Worm (Caenorhabditis elegans) whole organism, L4 larva: ENCODE measurements around the gene btb-20.

Experiments
- D1046.2 ChIP-seq: fragments of 200-800 bp; sonication (Bioruptor generic); IDR thresholded peaks from 2 replicates; pipeline ENCODE4 v1.3.6; 2022; ENCODE audit warnings: missing genetic modification characterization, missing compliant biosample characterization
- F49E8.2 ChIP-seq: sonication (generic microtip); optimal IDR thresholded peaks from 2 replicates; lab custom pipeline; 2016; ENCODE audit warnings: missing compliant biosample characterization, mild to moderate bottlenecking, missing genetic modification characterization, borderline replicate concordance
- R02D3.7 ChIP-seq: fragments of 150-350 bp; sonication (generic microtip); optimal IDR thresholded peaks from 3 replicates; lab custom pipeline; 2014; ENCODE audit warnings: missing biosample characterization, missing genetic modification characterization
- T26A8.4 ChIP-seq: fragments of 200-800 bp; sonication (Bioruptor generic); IDR thresholded peaks from 2 replicates; pipeline ENCODE4 v1.3.6; 2022; ENCODE audit warnings: missing genetic modification characterization, missing compliant biosample characterization
- Y5F2A.4 ChIP-seq: fragments of 200-800 bp; sonication (Bioruptor generic); optimal IDR thresholded peaks from 2 replicates; lab custom pipeline; 2018; ENCODE audit warnings: mild to moderate bottlenecking, missing genetic modification characterization, missing compliant biosample characterization
- ZK337.2 ChIP-seq: fragments of 200-800 bp; sonication (Bioruptor generic); IDR thresholded peaks from 2 replicates; pipeline ENCODE4 v1.3.6; 2022; ENCODE audit warnings: missing genetic modification reagents, missing genetic modification characterization, missing compliant biosample characterization
- aha-1 ChIP-seq: fragments of 150-350 bp; peaks from one replicate; lab custom pipeline; 2014; ENCODE audit warnings: missing biosample characterization, missing genetic modification characterization
- aly-2 ChIP-seq: sonication (generic microtip); optimal IDR thresholded peaks from 2 replicates; lab custom pipeline; 2018; ENCODE audit warnings: missing biosample characterization, missing genetic modification characterization
- ama-1 ChIP-seq: fragments of 150-350 bp; optimal IDR thresholded peaks from 2 replicates; lab custom pipeline; 2014; ENCODE audit warnings: inconsistent platforms, mixed read lengths
- arid-1 ChIP-seq: fragments of 200-800 bp; sonication (Bioruptor generic); conservative IDR thresholded peaks from 2 replicates; pipeline ENCODE4 v1.3.6; 2022; ENCODE audit warnings: missing genetic modification reagents, missing genetic modification characterization, missing compliant biosample characterization
- ceh-20 ChIP-seq: fragments of 200-800 bp; sonication (Bioruptor generic); IDR thresholded peaks from 2 replicates; pipeline ENCODE4 v1.3.6; 2022; ENCODE audit warnings: missing genetic modification reagents, missing genetic modification characterization, missing compliant biosample characterization
- ceh-32 ChIP-seq: sonication (generic microtip); optimal IDR thresholded peaks from 2 replicates; lab custom pipeline; 2016; ENCODE audit warnings: mild to moderate bottlenecking, missing genetic modification characterization, missing compliant biosample characterization; ENCODE audit not compliant: poor library complexity
- ces-1 ChIP-seq: fragments of 150-350 bp; sonication (generic microtip); optimal IDR thresholded peaks from 4 replicates; lab custom pipeline; 2014; ENCODE audit warnings: missing biosample characterization, missing genetic modification reagents, missing genetic modification characterization
- dmd-9 ChIP-seq: fragments of 200-800 bp; sonication (Bioruptor generic); IDR thresholded peaks from 2 replicates; pipeline ENCODE4 v1.3.6; 2022; ENCODE audit warnings: missing genetic modification reagents, missing genetic modification characterization, missing compliant biosample characterization
- duxl-1 ChIP-seq: sonication (generic microtip); optimal IDR thresholded peaks from 2 replicates; lab custom pipeline; 2016; ENCODE audit warnings: mild to moderate bottlenecking, missing genetic modification characterization, moderate library complexity, missing compliant biosample characterization; ENCODE audit not compliant: poor library complexity
- egl-27 ChIP-seq: sonication (generic microtip); optimal IDR thresholded peaks from 3 replicates; lab custom pipeline; 2017; ENCODE audit warnings: missing biosample characterization, missing genetic modification reagents, missing genetic modification characterization
- fkh-10 ChIP-seq: fragments of 150-350 bp; optimal IDR thresholded peaks from 2 replicates; lab custom pipeline; 2014; ENCODE audit warnings: missing biosample characterization, missing genetic modification reagents, missing genetic modification characterization
- hlh-11 ChIP-seq: fragments of 200-800 bp; sonication (Bioruptor generic); optimal IDR thresholded peaks from 2 replicates; lab custom pipeline; 2018; ENCODE audit warnings: mild to moderate bottlenecking, missing genetic modification characterization, missing compliant biosample characterization
- hlh-30 ChIP-seq: sonication (generic microtip); optimal IDR thresholded peaks from 2 replicates; lab custom pipeline; 2017; ENCODE audit warnings: antibody characterized with exemption, mild to moderate bottlenecking, missing genetic modification characterization, missing compliant biosample characterization; ENCODE audit not compliant: insufficient read depth
- jun-1 ChIP-seq: fragments of 150-350 bp; optimal IDR thresholded peaks from 2 replicates; lab custom pipeline; 2014; ENCODE audit warnings: missing biosample characterization, missing genetic modification reagents, missing genetic modification characterization
- lin-38 ChIP-seq: fragments of 200-800 bp; sonication (Bioruptor generic); IDR thresholded peaks from 2 replicates; pipeline ENCODE4 v1.3.6; 2022; ENCODE audit warnings: missing genetic modification reagents, missing genetic modification characterization, missing compliant biosample characterization
- lin-39 ChIP-seq: fragments of 150-350 bp; optimal IDR thresholded peaks from 2 replicates; lab custom pipeline; 2014; ENCODE audit warnings: missing biosample characterization, missing genetic modification reagents, missing genetic modification characterization
- lsy-2 ChIP-seq, 2 experiments: fragments of 150-350 bp in 1 of 2; sonication (generic microtip) in 1 of 2; optimal IDR thresholded peaks; 2 replicates each; lab custom pipeline; 2014 to 2017; ENCODE audit warnings: missing biosample characterization in 2 of 2, missing genetic modification characterization in 2 of 2
- madf-9 ChIP-seq: fragments of 200-800 bp; sonication (Bioruptor generic); conservative IDR thresholded peaks from 2 replicates; pipeline ENCODE4 v1.3.6; 2022; ENCODE audit warnings: missing genetic modification reagents, missing genetic modification characterization, missing compliant biosample characterization
- mdt-29 ChIP-seq: fragments of 200-800 bp; sonication (Bioruptor generic); IDR thresholded peaks from 2 replicates; pipeline ENCODE4 v1.3.6; 2022; ENCODE audit warnings: missing genetic modification reagents, missing genetic modification characterization, missing compliant biosample characterization
- mes-2 ChIP-seq: sonication (generic microtip); optimal IDR thresholded peaks from 2 replicates; lab custom pipeline; 2016; ENCODE audit warnings: missing genotype, mild to moderate bottlenecking, missing genetic modification characterization, missing compliant biosample characterization; ENCODE audit not compliant: poor library complexity, severe bottlenecking
- mxl-2 ChIP-seq: fragments of 200-800 bp; sonication (Bioruptor generic); conservative IDR thresholded peaks from 2 replicates; pipeline ENCODE4 v1.3.6; 2022; ENCODE audit warnings: missing genetic modification reagents, missing genetic modification characterization, missing compliant biosample characterization
- mxl-3 ChIP-seq: fragments of 200-800 bp; sonication (Bioruptor generic); optimal IDR thresholded peaks from 2 replicates; lab custom pipeline; 2018; ENCODE audit warnings: mild to moderate bottlenecking, missing genetic modification characterization, missing compliant biosample characterization
- nhr-10 ChIP-seq: fragments of 150-350 bp; optimal IDR thresholded peaks from 2 replicates; lab custom pipeline; 2014; ENCODE audit warnings: missing biosample characterization, missing genetic modification characterization
- nhr-28 ChIP-seq: fragments of 150-350 bp; optimal IDR thresholded peaks from 2 replicates; lab custom pipeline; 2014; ENCODE audit warnings: missing biosample characterization, missing genetic modification characterization
- nhr-41 ChIP-seq: fragments of 200-800 bp; sonication (Bioruptor generic); IDR thresholded peaks from 2 replicates; pipeline ENCODE4 v1.3.6; 2022; ENCODE audit warnings: missing genetic modification reagents, missing genetic modification characterization, missing compliant biosample characterization
- nhr-42 ChIP-seq: fragments of 200-800 bp; sonication (Bioruptor generic); IDR thresholded peaks from 2 replicates; pipeline ENCODE4 v1.3.6; 2022; ENCODE audit warnings: missing genetic modification characterization, missing compliant biosample characterization
- nhr-6 ChIP-seq: fragments of 150-350 bp; optimal IDR thresholded peaks from 2 replicates; lab custom pipeline; 2014; ENCODE audit warnings: missing biosample characterization, missing genetic modification characterization
- nhr-76 ChIP-seq: fragments of 150-350 bp; optimal IDR thresholded peaks from 2 replicates; lab custom pipeline; 2014; ENCODE audit warnings: missing biosample characterization, missing genetic modification characterization
- nhr-77 ChIP-seq: fragments of 150-350 bp; optimal IDR thresholded peaks from 2 replicates; lab custom pipeline; 2014; ENCODE audit warnings: missing biosample characterization, missing genetic modification characterization
- pha-4 ChIP-seq, 2 experiments: fragments of 150-350 bp in 1 of 2; fragments of 200-800 bp in 1 of 2; sonication (Bioruptor generic) in 1 of 2; IDR thresholded peaks in 1 of 2; optimal IDR thresholded peaks in 1 of 2; 2 replicates each; pipeline versions ENCODE4 v1.3.6 to Lab custom; 2014 to 2022; ENCODE audit warnings: missing genetic modification characterization in 2 of 2, missing genetic modification reagents in 2 of 2, missing biosample characterization in 1 of 2, missing compliant biosample characterization in 1 of 2
- pqm-1 ChIP-seq: sonication (generic microtip); optimal IDR thresholded peaks from 2 replicates; lab custom pipeline; 2017; ENCODE audit warnings: missing biosample characterization, missing genetic modification characterization
- sdz-12 ChIP-seq: fragments of 200-800 bp; sonication (Bioruptor generic); optimal IDR thresholded peaks from 2 replicates; lab custom pipeline; 2018; ENCODE audit warnings: mild to moderate bottlenecking, missing genetic modification characterization, missing compliant biosample characterization
- set-16 ChIP-seq: fragments of 200-800 bp; sonication (Bioruptor generic); IDR thresholded peaks from 2 replicates; pipeline ENCODE4 v1.3.6; 2022; ENCODE audit warnings: missing genetic modification reagents, missing genetic modification characterization, missing compliant biosample characterization
- snpc-1.2 ChIP-seq: fragments of 200-800 bp; sonication (Bioruptor generic); IDR thresholded peaks from 2 replicates; pipeline ENCODE4 v1.3.6; 2022; ENCODE audit warnings: missing genetic modification reagents, missing genetic modification characterization, missing compliant biosample characterization
- spr-3 ChIP-seq: fragments of 200-800 bp; sonication (Bioruptor generic); optimal IDR thresholded peaks from 2 replicates; lab custom pipeline; 2018; ENCODE audit warnings: mild to moderate bottlenecking, missing genetic modification characterization, missing compliant biosample characterization
- tag-97 ChIP-seq: fragments of 200-800 bp; sonication (Bioruptor generic); IDR thresholded peaks from 2 replicates; pipeline ENCODE4 v1.3.6; 2022; ENCODE audit warnings: missing genetic modification characterization, missing compliant biosample characterization
- unc-62 ChIP-seq, 3 experiments: fragments of 150-350 bp in 1 of 3; sonication (generic microtip); optimal IDR thresholded peaks in 2 of 3; peaks in 1 of 3; 1 replicate in 1 of 3; 2 replicates in 2 of 3; lab custom pipeline; 2014 to 2017; ENCODE audit warnings: missing biosample characterization in 3 of 3, missing genetic modification characterization in 3 of 3, missing genetic modification reagents in 3 of 3, missing genotype in 1 of 3
- vab-7 ChIP-seq: fragments of 200-800 bp; sonication (Bioruptor generic); IDR thresholded peaks from 2 replicates; pipeline ENCODE4 v1.3.6; 2022; ENCODE audit warnings: missing genetic modification reagents, missing genetic modification characterization, missing compliant biosample characterization
- zag-1 ChIP-seq: fragments of 150-350 bp; optimal IDR thresholded peaks from 2 replicates; lab custom pipeline; 2014; ENCODE audit warnings: missing biosample characterization, missing genetic modification characterization
- zfp-2 ChIP-seq: sonication (generic microtip); optimal IDR thresholded peaks from 2 replicates; lab custom pipeline; 2016; ENCODE audit warnings: mild to moderate bottlenecking, missing genetic modification characterization, missing compliant biosample characterization
- zfp-3 ChIP-seq: fragments of 200-800 bp; sonication (Bioruptor generic); conservative IDR thresholded peaks from 2 replicates; pipeline ENCODE4 v1.3.6; 2022; ENCODE audit warnings: missing genetic modification reagents, missing genetic modification characterization, missing compliant biosample characterization
- zip-11 ChIP-seq: fragments of 200-800 bp; sonication (Bioruptor generic); IDR thresholded peaks from 2 replicates; pipeline ENCODE4 v1.3.6; 2022; ENCODE audit warnings: missing genetic modification characterization, missing compliant biosample characterization
- zip-2 ChIP-seq: fragments of 150-350 bp; optimal IDR thresholded peaks from 2 replicates; lab custom pipeline; 2014; ENCODE audit warnings: missing biosample characterization, missing genetic modification characterization
- ztf-11 ChIP-seq: fragments of 150-350 bp; optimal IDR thresholded peaks from 2 replicates; lab custom pipeline; 2014; ENCODE audit warnings: missing biosample characterization, missing genetic modification characterization

Gene btb-20

ce11 chrII:14496809-14497208, 26.5 kb downstream of the btb-20 start (continued):
- TF ChIP-seq ces-1 (GFP tag; lab: Kevin White, UChicago) = no peak
- peak; percentile 83 for TF ChIP-seq mxl-3
- TF ChIP-seq set-16 (GFP tag; lab: Robert Waterston, UW) = peak; percentile 24; the same call in 1 of the 2 replicates
- TF ChIP-seq mes-2 (tag; lab: Kevin White, UChicago) = peak; percentile 92
- TF ChIP-seq snpc-1.2 = peak; percentile 81
- 0 out of 2 replicates have a peak, but pooled peaks have one; percentile 37 for TF ChIP-seq zip-11
- peak; percentile 93 for TF ChIP-seq pha-4 (GFP tag; IDR thresholded peaks at IDR 0.05; lab: Robert Waterston, UW)
- TF ChIP-seq pha-4 (tag; optimal IDR thresholded peaks at IDR 0.05; lab: Kevin White, UChicago) = no peak
- TF ChIP-seq spr-3 (GFP tag; lab: Kevin White, UChicago) = peak; percentile 83
- TF ChIP-seq nhr-41 (GFP tag; lab: Robert Waterston, UW) = peak; percentile 87
- TF ChIP-seq arid-1 (GFP tag; lab: Robert Waterston, UW) = peak; percentile 87
- TF ChIP-seq nhr-10 (tag; lab: Kevin White, UChicago) = peak; percentile 63
- TF ChIP-seq ama-1 (lab: Kevin White, UChicago) = no peak
- peak; percentile 78 for TF ChIP-seq ceh-20 (GFP tag; lab: Robert Waterston, UW)
- peak; percentile 7 for TF ChIP-seq R02D3.7
- no peak for TF ChIP-seq fkh-10 (GFP tag; lab: Kevin White, UChicago)
- TF ChIP-seq madf-9 (GFP tag; lab: Robert Waterston, UW) = peak; percentile 79
- peak; percentile 59 for TF ChIP-seq sdz-12 (GFP tag; lab: Kevin White, UChicago)
- TF ChIP-seq tag-97 (GFP tag; lab: Robert Waterston, UW) = no peak
- peak; percentile 85 for TF ChIP-seq lin-38
- TF ChIP-seq pqm-1 (tag; lab: Kevin White, UChicago) = peak; percentile 32
- no peak for TF ChIP-seq lin-39 (tag; lab: Kevin White, UChicago)
- no peak for TF ChIP-seq jun-1
- no peak for TF ChIP-seq ceh-32 (tag; lab: Kevin White, UChicago)
- peak; percentile 39 to 84 for TF ChIP-seq lsy-2 (tag; optimal IDR thresholded peaks at IDR 0.05; lab: Kevin White, UChicago)
- peak; percentile 91 for TF ChIP-seq vab-7 (GFP tag; lab: Robert Waterston, UW)
- peak; percentile 75 for TF ChIP-seq ZK337.2 (GFP tag; lab: Robert Waterston, UW)
- TF ChIP-seq mxl-2 (GFP tag; lab: Robert Waterston, UW) = peak; percentile 60
- TF ChIP-seq egl-27 (tag; lab: Kevin White, UChicago) = no peak
- peak; percentile 76 for TF ChIP-seq dmd-9 (GFP tag; lab: Robert Waterston, UW)
- peak; percentile 88 for TF ChIP-seq T26A8.4
- TF ChIP-seq nhr-76 (tag; lab: Kevin White, UChicago) = no peak
- peak; percentile 95 for TF ChIP-seq nhr-42 (GFP tag; lab: Robert Waterston, UW)
- peak; percentile 77; the same call in 1 of the 2 replicates for TF ChIP-seq mdt-29
- peak; percentile 81 for TF ChIP-seq hlh-30 (tag; lab: Kevin White, UChicago)
- no peak for TF ChIP-seq aly-2
- no peak for TF ChIP-seq zag-1 (tag; lab: Kevin White, UChicago)
- TF ChIP-seq nhr-28 (tag; lab: Kevin White, UChicago) = peak; percentile 91
- TF ChIP-seq duxl-1 = peak; percentile 86
- peak; percentile 78 for TF ChIP-seq F49E8.2 (tag; lab: Kevin White, UChicago)
- peak in 1 of 2 experiments; percentile 93 for TF ChIP-seq unc-62 (GFP tag; optimal IDR thresholded peaks at IDR 0.05 in 1 of 2; lab: Kevin White, UChicago)
- TF ChIP-seq unc-62 (tag; optimal IDR thresholded peaks at IDR 0.05; lab: Kevin White, UChicago) = no peak
- peak; percentile 80 for TF ChIP-seq hlh-11 (tag; lab: Kevin White, UChicago)
- TF ChIP-seq aha-1 (tag; lab: Kevin White, UChicago) = peak; percentile 99
- peak; percentile 87 for TF ChIP-seq D1046.2
- TF ChIP-seq zfp-3 (GFP tag; lab: Robert Waterston, UW) = peak; percentile 86
- peak; percentile 75 for TF ChIP-seq nhr-6
- TF ChIP-seq Y5F2A.4 (GFP tag; lab: Kevin White, UChicago) = peak; percentile 76
- TF ChIP-seq ztf-11 (tag; lab: Kevin White, UChicago) = no peak
- peak; percentile 96 for TF ChIP-seq nhr-77 (tag; lab: Kevin White, UChicago)
- TF ChIP-seq zip-2 (tag; lab: Kevin White, UChicago) = peak; percentile 41
- peak; percentile 69 for TF ChIP-seq zfp-2
